Worm (Caenorhabditis elegans) whole organism, young adult: ENCODE data around the gene C49C3.7.

Experiments
- D2030.7 ChIP-seq: fragments of 200-800 bp; sonication (Bioruptor generic); IDR thresholded peaks from 2 replicates; pipeline ENCODE4 v1.3.6; 2022; ENCODE audit warnings: missing genetic modification reagents, missing genetic modification characterization, missing compliant biosample characterization
- F33H1.4 ChIP-seq: fragments of 200-800 bp; sonication (Bioruptor generic); IDR thresholded peaks from 2 replicates; pipeline ENCODE4 v1.3.6; 2022; ENCODE audit warnings: missing genetic modification reagents, missing genetic modification characterization, missing compliant biosample characterization
- F55B11.4 ChIP-seq: sonication (generic microtip); optimal IDR thresholded peaks from 2 replicates; lab custom pipeline; 2016; ENCODE audit warnings: missing compliant biosample characterization, missing genetic modification characterization, borderline replicate concordance; ENCODE audit not compliant: insufficient read depth
- T26A5.8 ChIP-seq: sonication (generic microtip); optimal IDR thresholded peaks from 2 replicates; lab custom pipeline; 2016; ENCODE audit warnings: missing genetic modification characterization, missing compliant biosample characterization
- Y79H2A.3 ChIP-seq: fragments of 200-800 bp; sonication (Bioruptor generic); conservative IDR thresholded peaks from 2 replicates; pipeline ENCODE4 v1.3.6; 2022; ENCODE audit warnings: missing genetic modification reagents, missing genetic modification characterization, missing compliant biosample characterization
- Y95B8A.8 ChIP-seq: fragments of 200-800 bp; sonication (Bioruptor generic); IDR thresholded peaks from 2 replicates; pipeline ENCODE4 v1.3.6; 2022; ENCODE audit warnings: missing genetic modification reagents, missing genetic modification characterization, missing compliant biosample characterization
- attf-3 ChIP-seq: fragments of 200-800 bp; sonication (Bioruptor generic); conservative IDR thresholded peaks from 2 replicates; pipeline ENCODE4 v1.3.6; 2022; ENCODE audit warnings: missing genetic modification reagents, missing genetic modification characterization, missing compliant biosample characterization
- attf-5 ChIP-seq: fragments of 200-800 bp; sonication (Bioruptor generic); optimal IDR thresholded peaks from 2 replicates; lab custom pipeline; 2018; ENCODE audit warnings: mild to moderate bottlenecking, missing genetic modification characterization, missing compliant biosample characterization
- cebp-1 ChIP-seq, 2 experiments: fragments of 200-800 bp in 1 of 2; sonication (Bioruptor generic) in 1 of 2; sonication (generic microtip) in 1 of 2; IDR thresholded peaks in 1 of 2; optimal IDR thresholded peaks in 1 of 2; 2 replicates each; pipeline versions ENCODE4 v1.3.6 to Lab custom; 2017 to 2022; ENCODE audit warnings: missing compliant biosample characterization in 2 of 2, missing genetic modification characterization in 2 of 2, mild to moderate bottlenecking in 1 of 2, missing genetic modification reagents in 1 of 2, moderate library complexity in 1 of 2
- die-1 ChIP-seq: sonication (generic microtip); optimal IDR thresholded peaks from 2 replicates; lab custom pipeline; 2016; ENCODE audit warnings: missing genotype, mild to moderate bottlenecking, missing genetic modification characterization, missing compliant biosample characterization
- dox-1 ChIP-seq: fragments of 200-800 bp; sonication (Bioruptor generic); IDR thresholded peaks from 2 replicates; pipeline ENCODE4 v1.3.6; 2022; ENCODE audit warnings: missing genetic modification reagents, missing genetic modification characterization, missing compliant biosample characterization
- dpff-1 ChIP-seq: sonication (generic microtip); optimal IDR thresholded peaks from 2 replicates; lab custom pipeline; 2017; ENCODE audit warnings: mild to moderate bottlenecking, missing genetic modification characterization, missing compliant biosample characterization
- dpl-1 ChIP-seq: fragments of 150-350 bp; optimal IDR thresholded peaks from 2 replicates; lab custom pipeline; 2014; ENCODE audit warnings: missing biosample characterization, missing genetic modification reagents, missing genetic modification characterization
- efl-1 ChIP-seq: fragments of 150-350 bp; optimal IDR thresholded peaks from 2 replicates; lab custom pipeline; 2014; ENCODE audit warnings: missing biosample characterization, missing genetic modification reagents, missing genetic modification characterization
- ekl-4 ChIP-seq: fragments of 200-800 bp; sonication (Bioruptor generic); IDR thresholded peaks from 2 replicates; pipeline ENCODE4 v1.3.6; 2022; ENCODE audit warnings: missing genetic modification reagents, missing genetic modification characterization, missing compliant biosample characterization
- hmg-1.2 ChIP-seq: fragments of 200-800 bp; sonication (Bioruptor generic); IDR thresholded peaks from 2 replicates; pipeline ENCODE4 v1.3.6; 2022; ENCODE audit warnings: missing genetic modification reagents, missing genetic modification characterization, missing compliant biosample characterization
- hmg-20 ChIP-seq: fragments of 200-800 bp; sonication (Bioruptor generic); IDR thresholded peaks from 2 replicates; pipeline ENCODE4 v1.3.6; 2022; ENCODE audit warnings: missing genetic modification reagents, missing genetic modification characterization, missing compliant biosample characterization
- let-526 ChIP-seq: fragments of 200-800 bp; sonication (Bioruptor generic); IDR thresholded peaks from 2 replicates; pipeline ENCODE4 v1.3.6; 2022; ENCODE audit warnings: missing genetic modification reagents, missing genetic modification characterization, missing compliant biosample characterization
- lin-40 ChIP-seq: sonication (generic microtip); optimal IDR thresholded peaks from 2 replicates; lab custom pipeline; 2016; ENCODE audit warnings: missing genetic modification characterization, mild to moderate bottlenecking, missing compliant biosample characterization, missing genotype, missing genetic modification reagents
- lir-1 ChIP-seq: fragments of 200-800 bp; sonication (Bioruptor generic); conservative IDR thresholded peaks from 2 replicates; pipeline ENCODE4 v1.3.6; 2022; ENCODE audit warnings: missing genetic modification reagents, missing genetic modification characterization, missing compliant biosample characterization
- madf-6 ChIP-seq: fragments of 200-800 bp; sonication (Bioruptor generic); IDR thresholded peaks from 2 replicates; pipeline ENCODE4 v1.3.6; 2022; ENCODE audit warnings: missing genetic modification reagents, missing genetic modification characterization, missing compliant biosample characterization
- madf-8 ChIP-seq: fragments of 200-800 bp; sonication (Bioruptor generic); conservative IDR thresholded peaks from 2 replicates; pipeline ENCODE4 v1.3.6; 2022; ENCODE audit warnings: missing genetic modification reagents, missing genetic modification characterization, missing compliant biosample characterization
- mcd-1 ChIP-seq: fragments of 200-800 bp; sonication (Bioruptor generic); IDR thresholded peaks from 2 replicates; pipeline ENCODE4 v1.3.6; 2022; ENCODE audit warnings: missing genetic modification reagents, missing genetic modification characterization, missing compliant biosample characterization
- mes-4 ChIP-seq: sonication (generic microtip); optimal IDR thresholded peaks from 2 replicates; lab custom pipeline; 2016; ENCODE audit warnings: missing genotype, missing genetic modification characterization, missing compliant biosample characterization
- nfyb-1 ChIP-seq: fragments of 200-800 bp; sonication (Bioruptor generic); IDR thresholded peaks from 2 replicates; pipeline ENCODE4 v1.3.6; 2022; ENCODE audit warnings: missing genetic modification reagents, missing genetic modification characterization, missing compliant biosample characterization
- nhr-120 ChIP-seq: fragments of 200-800 bp; sonication (Bioruptor generic); IDR thresholded peaks from 2 replicates; pipeline ENCODE4 v1.3.6; 2022; ENCODE audit warnings: missing genetic modification characterization, missing compliant biosample characterization
- nhr-80 ChIP-seq: sonication (generic microtip); optimal IDR thresholded peaks from 2 replicates; lab custom pipeline; 2016; ENCODE audit warnings: missing genetic modification characterization, missing compliant biosample characterization
- pha-4 ChIP-seq: fragments of 150-350 bp; sonication (generic microtip); optimal IDR thresholded peaks from 2 replicates; lab custom pipeline; 2014; ENCODE audit warnings: missing biosample characterization, missing genetic modification reagents, missing genetic modification characterization
- rcor-1 ChIP-seq: fragments of 200-800 bp; sonication (Bioruptor generic); IDR thresholded peaks from 2 replicates; pipeline ENCODE4 v1.3.6; 2022; ENCODE audit warnings: missing genetic modification reagents, missing genetic modification characterization, missing compliant biosample characterization
- rec-8 ChIP-seq, 2 experiments: sonication (generic microtip); optimal IDR thresholded peaks; 2 replicates each; lab custom pipeline; 2016; ENCODE audit warnings: mild to moderate bottlenecking in 2 of 2, missing genetic modification characterization in 2 of 2, missing genetic modification reagents in 2 of 2, missing genotype in 2 of 2, missing biosample characterization in 1 of 2, missing compliant biosample characterization in 1 of 2, moderate library complexity in 1 of 2
- snpc-4 ChIP-seq, 5 experiments: fragments of 150-350 bp in 1 of 5; sonication (generic microtip) in 4 of 5; optimal IDR thresholded peaks; 2 replicates each; lab custom pipeline; 2014 to 2018; ENCODE audit warnings: missing genetic modification characterization in 5 of 5, missing biosample characterization in 3 of 5, antibody characterized with exemption in 2 of 5, mild to moderate bottlenecking in 2 of 5, missing compliant biosample characterization in 2 of 5, missing genotype in 2 of 5, moderate library complexity in 2 of 5, missing genetic modification reagents in 1 of 5
- somi-1 ChIP-seq: fragments of 200-800 bp; sonication (Bioruptor generic); optimal IDR thresholded peaks from 2 replicates; lab custom pipeline; 2018; ENCODE audit warnings: mild to moderate bottlenecking, missing genetic modification characterization, missing compliant biosample characterization
- unc-130 ChIP-seq: sonication (generic microtip); optimal IDR thresholded peaks from 2 replicates; lab custom pipeline; 2016; ENCODE audit warnings: missing genetic modification reagents, missing genetic modification characterization, missing compliant biosample characterization
- ztf-3 ChIP-seq: fragments of 200-800 bp; sonication (Bioruptor generic); optimal IDR thresholded peaks from 2 replicates; lab custom pipeline; 2018; ENCODE audit warnings: mild to moderate bottlenecking, missing genetic modification characterization, missing compliant biosample characterization

C49C3.7 gene

ce11 chrIV:17311842-17312241 lies 20.5 kb upstream of the C49C3.7 start, which contains the start of gene snf-9:
snf-9 (plus strand) TSS chrIV:17312142.
- TF ChIP-seq hmg-20 (GFP tag; lab: Robert Waterston, UW): no peak
- TF ChIP-seq, all 124 proteins: peak for 0

- no peak for TF ChIP-seq dpl-1 (GFP tag; lab: Kevin White, UChicago)
- TF ChIP-seq attf-3 (GFP tag; lab: Robert Waterston, UW): no peak
- TF ChIP-seq nhr-120 (GFP tag; lab: Robert Waterston, UW): no peak
- no peak for TF ChIP-seq madf-8 (GFP tag; lab: Robert Waterston, UW)
- TF ChIP-seq lin-40 (tag; lab: Kevin White, UChicago): no peak
- TF ChIP-seq ztf-3 (GFP tag; lab: Kevin White, UChicago): no peak
- no peak for TF ChIP-seq nfyb-1 (GFP tag; lab: Robert Waterston, UW)
- no peak for TF ChIP-seq rec-8 (tag; optimal IDR thresholded peaks at IDR 0.05; lab: Kevin White, UChicago)
Observed at ce11 chrIV:17316398-17316797, 16.0 kb upstream of the C49C3.7 start, which contains the start of gene C49C3.20. C49C3.20 (minus strand) TSS chrIV:17316498.

ce11 chrIV:17320445-17320844 lies 11.9 kb upstream of the C49C3.7 start, which contains the start of gene C49C3.4:
C49C3.4 (plus strand) TSS chrIV:17320795.
- TF ChIP-seq nhr-80 (tag; lab: Kevin White, UChicago) (peak; percentile 56), let-526 (no peak)

- TF ChIP-seq attf-5 (GFP tag; lab: Kevin White, UChicago): no peak
- TF ChIP-seq hmg-1.2 (GFP tag; lab: Robert Waterston, UW): peak; percentile 53; the same call in 1 of the 2 replicates
- TF ChIP-seq rcor-1 (GFP tag; lab: Robert Waterston, UW): no peak
- TF ChIP-seq cebp-1 (GFP tag; IDR thresholded peaks at IDR 0.05; lab: Robert Waterston, UW): no peak
- no peak for TF ChIP-seq cebp-1 (tag; optimal IDR thresholded peaks at IDR 0.05; lab: Kevin White, UChicago)
- no peak for TF ChIP-seq ztf-3 (GFP tag; lab: Kevin White, UChicago)
- TF ChIP-seq, all 124 proteins: peak for 1
Observed at ce11 chrIV:17328834-17329233, 3.5 kb upstream of the C49C3.7 start, which contains the start of gene ceh-88. ceh-88 (plus strand) TSS chrIV:17329188.

ce11 chrIV:17331100-17331577 lies 1.2 kb upstream of the C49C3.7 start, which contains the start of gene C49C3.6:
C49C3.6 (plus strand) TSS chrIV:17331527.
- peak; percentile 70 for TF ChIP-seq mcd-1 (GFP tag; lab: Robert Waterston, UW)
- no peak for TF ChIP-seq efl-1 (GFP tag; lab: Kevin White, UChicago)
- no peak for TF ChIP-seq rec-8 (tag; optimal IDR thresholded peaks at IDR 0.05; lab: Kevin White, UChicago)
- peak; percentile 51 for TF ChIP-seq snpc-4 (GFP tag; optimal IDR thresholded peaks at IDR 0.05; lab: Kevin White, UChicago)
- peak in 2 of 4 experiments; percentile 27 to 67 for TF ChIP-seq snpc-4 (tag; optimal IDR thresholded peaks at IDR 0.05; lab: Kevin White, UChicago)
- no peak for TF ChIP-seq unc-130 (GFP tag; lab: Kevin White, UChicago)
- no peak for TF ChIP-seq dox-1 (GFP tag; lab: Robert Waterston, UW)
- no peak for TF ChIP-seq lin-40 (tag; lab: Kevin White, UChicago)
- peak; percentile 95 for TF ChIP-seq hmg-1.2 (GFP tag; lab: Robert Waterston, UW)
- no peak for TF ChIP-seq pha-4 (tag; lab: Kevin White, UChicago)
- TF ChIP-seq dpff-1 (tag; lab: Kevin White, UChicago): no peak
- no peak for TF ChIP-seq F55B11.4 (tag; lab: Kevin White, UChicago)
- TF ChIP-seq D2030.7 (GFP tag; lab: Robert Waterston, UW): no peak

ce11 chrIV:17333542-17334281 lies 1.4 kb downstream of the C49C3.7 start, which contains the start of gene C49C3.15:
C49C3.15 (plus strand) TSS chrIV:17334231.
- TF ChIP-seq lir-1: no peak
- TF ChIP-seq Y95B8A.8 (GFP tag; lab: Robert Waterston, UW): no peak
- TF ChIP-seq die-1 (tag; lab: Kevin White, UChicago): no peak
- no peak for TF ChIP-seq snpc-4 (GFP tag; optimal IDR thresholded peaks at IDR 0.05; lab: Kevin White, UChicago)
- peak in 1 of 4 experiments; percentile 52 for TF ChIP-seq snpc-4 (tag; optimal IDR thresholded peaks at IDR 0.05; lab: Kevin White, UChicago)
- TF ChIP-seq somi-1 (GFP tag; lab: Kevin White, UChicago): no peak
- TF ChIP-seq F33H1.4 (GFP tag; lab: Robert Waterston, UW): no peak
- TF ChIP-seq nhr-120 (GFP tag; lab: Robert Waterston, UW): no peak
- TF ChIP-seq madf-6: no peak
- no peak for TF ChIP-seq F55B11.4 (tag; lab: Kevin White, UChicago)
- no peak for TF ChIP-seq T26A5.8 (tag; lab: Kevin White, UChicago)
- no peak for TF ChIP-seq ekl-4 (GFP tag; lab: Robert Waterston, UW)
- TF ChIP-seq mes-4 (tag; lab: Kevin White, UChicago): no peak
- TF ChIP-seq Y79H2A.3: no peak
